Fruit fly (Drosophila melanogaster): ENCODE data around the gene CG11403.

The CG11403 gene

DNA sequence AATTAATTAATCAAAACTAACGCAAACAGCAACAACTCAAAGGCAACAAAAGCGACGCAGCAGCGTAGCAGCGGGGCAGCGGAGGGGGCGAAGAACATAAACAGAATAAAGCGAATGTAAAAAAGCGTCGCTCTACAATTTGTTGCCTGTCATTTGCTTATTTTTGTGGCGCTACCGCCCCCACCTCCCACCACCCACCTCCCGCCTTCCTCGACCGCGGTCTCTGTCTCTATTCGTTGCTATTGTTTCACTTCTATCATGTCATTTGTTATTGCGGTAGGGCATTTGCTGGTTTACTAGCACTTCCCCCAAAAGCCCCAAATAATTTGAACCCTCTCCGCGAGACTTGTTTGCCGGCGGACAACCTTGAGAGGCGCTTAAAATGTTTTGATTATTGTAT is 45.6 kb upstream of the CG11403 start (continued):
- TF ChIP-seq abd-A (tag; optimal IDR thresholded peaks at IDR 0.05) (peak; percentile 47), Abd-B (GFP tag; optimal IDR thresholded peaks at IDR 0.05) (peak; percentile 1), Ssrp (tag; optimal IDR thresholded peaks at IDR 0.05) (no peak), CG4730 (GFP tag; IDR thresholded peaks at IDR 0.05) (no peak), chinmo (GFP tag; IDR thresholded peaks at IDR 0.05; ENCODE audit: partially characterized antibody) (peak; percentile 91), CG32532 (GFP tag; IDR thresholded peaks at IDR 0.05) (0 out of 2 replicates have a peak, but pooled peaks have one; percentile 18), pum (GFP tag; optimal IDR thresholded peaks at IDR 0.05) (no peak), CG2875 (GFP tag; optimal IDR thresholded peaks at IDR 0.05) (no peak), CG1233 (GFP tag; optimal IDR thresholded peaks at IDR 0.05) (no peak), Med (GFP tag) (peak; percentile 56), sd (tag; optimal IDR thresholded peaks at IDR 0.05) (peak; percentile 81), CG7839 (tag; optimal IDR thresholded peaks at IDR 0.05) (peak; percentile 10), CG6683 (GFP tag; optimal IDR thresholded peaks at IDR 0.05) (no peak), H2.0 (GFP tag; IDR thresholded peaks at IDR 0.05) (no peak), CG7745 (tag; optimal IDR thresholded peaks at IDR 0.05) (no peak), sob (GFP tag; IDR thresholded peaks at IDR 0.05) (peak; percentile 37; the same call in 1 of the 2 replicates), ftz-f1 (GFP tag; optimal IDR thresholded peaks at IDR 0.05) (peak; percentile 58), Hr39 (optimal IDR thresholded peaks at IDR 0.05) (no peak), ac (GFP tag; optimal IDR thresholded peaks at IDR 0.05) (no peak), zfh1 (GFP tag; IDR thresholded peaks at IDR 0.05) (0 out of 3 replicates have a peak, but pooled peaks have one; percentile 18), CG13894 (tag; optimal IDR thresholded peaks at IDR 0.05) (peak; percentile 1), CG8359 (GFP tag; optimal IDR thresholded peaks at IDR 0.05; ENCODE audit: borderline replicate concordance) (no peak), Adf1 (GFP tag; IDR thresholded peaks at IDR 0.05) (peak; percentile 73), al (GFP tag; IDR thresholded peaks at IDR 0.05) (peak; percentile 28; the same call in 1 of the 2 replicates), disco-r (GFP tag; optimal IDR thresholded peaks at IDR 0.05) (no peak), mirr (GFP tag; optimal IDR thresholded peaks at IDR 0.05) (peak; percentile 58), prd (optimal IDR thresholded peaks at IDR 0.05) (no peak), prd (GFP tag; IDR thresholded peaks at IDR 0.05) (0 out of 3 replicates have a peak, but pooled peaks have one; percentile 10), CG12769 (tag; optimal IDR thresholded peaks at IDR 0.05) (peak; percentile 71), CG34376 (GFP tag; optimal IDR thresholded peaks at IDR 0.05) (peak; percentile 79), D19A (tag; optimal IDR thresholded peaks at IDR 0.05) (peak; percentile 58), CG14014 (GFP tag; IDR thresholded peaks at IDR 0.05) (peak; percentile 31; the same call in 1 of the 2 replicates), CG30403 (GFP tag; optimal IDR thresholded peaks at IDR 0.05) (no peak), knrl (GFP tag; IDR thresholded peaks at IDR 0.05; ENCODE audit: partially characterized antibody) (no peak), CG10543 (GFP tag; optimal IDR thresholded peaks at IDR 0.05) (peak; percentile 89), ewg (GFP tag; optimal IDR thresholded peaks at IDR 0.05) (no peak), Aef1 (GFP tag; IDR thresholded peaks at IDR 0.05) (0 out of 3 replicates have a peak, but pooled peaks have one; percentile 48), lov (optimal IDR thresholded peaks at IDR 0.05) (no peak), lov (GFP tag; IDR thresholded peaks at IDR 0.05) (no peak), CG6654 (GFP tag; optimal IDR thresholded peaks at IDR 0.05) (no peak), Rfx (GFP tag; IDR thresholded peaks at IDR 0.05) (peak; percentile 27; the same call in 1 of the 2 replicates), Nf-YC (tag; optimal IDR thresholded peaks at IDR 0.05) (peak; percentile 50), CG12219 (GFP tag; optimal IDR thresholded peaks at IDR 0.05) (no peak), lmd (GFP tag; IDR thresholded peaks at IDR 0.05) (peak; percentile 18; the same call in 1 of the 2 replicates), NFAT (GFP tag; IDR thresholded peaks at IDR 0.05) (no peak), sug (tag; optimal IDR thresholded peaks at IDR 0.05) (peak; percentile 36)
